Fruit fly (Drosophila melanogaster): Measurements from ENCODE around the gene Cyp4e3.

Cyp4e3 gene

dm6 chr2L:9782176-9782581, 32.3 kb upstream of the Cyp4e3 start, which contains the start of gene IP3K1 (continued):
- no peak for TF ChIP-seq lola (GFP tag; optimal IDR thresholded peaks at IDR 0.05)
- TF ChIP-seq chm (GFP tag; IDR thresholded peaks at IDR 0.05) = peak; percentile 71; the same call in 1 of the 2 replicates
- TF ChIP-seq CG17385 (GFP tag; optimal IDR thresholded peaks at IDR 0.05) = peak; percentile 48
- TF ChIP-seq Nf-YC (tag; optimal IDR thresholded peaks at IDR 0.05) = peak; percentile 56
- peak; percentile 48; the same call in 2 of the 3 replicates for TF ChIP-seq ase (GFP tag; IDR thresholded peaks at IDR 0.05)
- TF ChIP-seq HmgZ (tag; optimal IDR thresholded peaks at IDR 0.05) = peak; percentile 73
- TF ChIP-seq vvl (GFP tag; IDR thresholded peaks at IDR 0.05) = peak; percentile 79
- no peak for TF ChIP-seq phol (tag; optimal IDR thresholded peaks at IDR 0.05)
- TF ChIP-seq Lhr (GFP tag; optimal IDR thresholded peaks at IDR 0.05) = no peak
- TF ChIP-seq Scr (GFP tag; IDR thresholded peaks at IDR 0.05; ENCODE audit: partially characterized antibody) = peak; percentile 43; the same call in 1 of the 2 replicates
- TF ChIP-seq CG2116 (GFP tag; optimal IDR thresholded peaks at IDR 0.05) = no peak
- TF ChIP-seq Antp (GFP tag; optimal IDR thresholded peaks at IDR 0.05) = peak; percentile 24
- TF ChIP-seq Dbx (GFP tag; IDR thresholded peaks at IDR 0.05) = peak; percentile 75; the same call in 2 of the 3 replicates
- peak; percentile 39; the same call in 1 of the 2 replicates for TF ChIP-seq inv (GFP tag; IDR thresholded peaks at IDR 0.05; ENCODE audit: partially characterized antibody)
- TF ChIP-seq CG12219 (GFP tag; optimal IDR thresholded peaks at IDR 0.05) = peak; percentile 24
- peak; percentile 43 for TF ChIP-seq MTF-1 (GFP tag; optimal IDR thresholded peaks at IDR 0.05; ENCODE audit: borderline replicate concordance)
- peak; percentile 76 for TF ChIP-seq gsb-n (tag; optimal IDR thresholded peaks at IDR 0.05)
- TF ChIP-seq CG15269 (tag; optimal IDR thresholded peaks at IDR 0.05) = peak; percentile 55
- peak; percentile 27 for TF ChIP-seq CG2712 (tag; optimal IDR thresholded peaks at IDR 0.05)
- peak; percentile 24; the same call in 1 of the 3 replicates for TF ChIP-seq CG11695 (GFP tag; IDR thresholded peaks at IDR 0.05)
- peak; percentile 57; the same call in 1 of the 3 replicates for TF ChIP-seq otp (GFP tag; IDR thresholded peaks at IDR 0.05)
- peak; percentile 25; the same call in 1 of the 2 replicates for TF ChIP-seq onecut (GFP tag; IDR thresholded peaks at IDR 0.05)
- TF ChIP-seq CG2120 (GFP tag; optimal IDR thresholded peaks at IDR 0.05) = peak; percentile 33
- TF ChIP-seq Spps (tag; optimal IDR thresholded peaks at IDR 0.05) = no peak
- no peak for TF ChIP-seq CG15011 (GFP tag; optimal IDR thresholded peaks at IDR 0.05)
- TF ChIP-seq lov (optimal IDR thresholded peaks at IDR 0.05) = no peak
- no peak; the same call in 2 of the 3 replicates for TF ChIP-seq lov (GFP tag; IDR thresholded peaks at IDR 0.05)
- no peak for TF ChIP-seq Sox100B (GFP tag; optimal IDR thresholded peaks at IDR 0.05)
- TF ChIP-seq YL-1 (GFP tag; optimal IDR thresholded peaks at IDR 0.05) = peak; percentile 10
- TF ChIP-seq sens-2 (GFP tag; IDR thresholded peaks at IDR 0.05) = 0 out of 2 replicates have a peak, but pooled peaks have one; percentile 15
- TF ChIP-seq lilli (GFP tag; optimal IDR thresholded peaks at IDR 0.05) = peak; percentile 16
- no peak for TF ChIP-seq Doc3 (GFP tag; IDR thresholded peaks at IDR 0.05; ENCODE audit: partially characterized antibody)
- TF ChIP-seq CG30431 (GFP tag; optimal IDR thresholded peaks at IDR 0.05) = no peak
- TF ChIP-seq br (optimal IDR thresholded peaks at IDR 0.05) = no peak
- TF ChIP-seq CG17361 (GFP tag; IDR thresholded peaks at IDR 0.05) = no peak
- peak; percentile 92 for TF ChIP-seq CG13894 (tag; optimal IDR thresholded peaks at IDR 0.05)
- TF ChIP-seq jigr1 (GFP tag; IDR thresholded peaks at IDR 0.05) = no peak
- TF ChIP-seq CG32532 (GFP tag; IDR thresholded peaks at IDR 0.05) = peak; percentile 83
- TF ChIP-seq Gug (GFP tag; IDR thresholded peaks at IDR 0.05) = 0 out of 4 replicates have a peak, but pooled peaks have one; percentile 19
- TF ChIP-seq Ptx1 (GFP tag; IDR thresholded peaks at IDR 0.05) = 0 out of 2 replicates have a peak, but pooled peaks have one; percentile 7
- 0 out of 2 replicates have a peak, but pooled peaks have one; percentile 47 for TF ChIP-seq CG17328 (GFP tag; IDR thresholded peaks at IDR 0.05)
- TF ChIP-seq gem (tag; optimal IDR thresholded peaks at IDR 0.05) = no peak
- TF ChIP-seq CG6272 (GFP tag; IDR thresholded peaks at IDR 0.05) = no peak
- TF ChIP-seq ato (GFP tag; IDR thresholded peaks at IDR 0.05; ENCODE audit: partially characterized antibody) = peak; percentile 80
- TF ChIP-seq Ets65A (GFP tag) = no peak
- TF ChIP-seq CG3281 (GFP tag; optimal IDR thresholded peaks at IDR 0.05) = peak; percentile 54
- peak; percentile 10 for TF ChIP-seq mam (GFP tag; optimal IDR thresholded peaks at IDR 0.05)
- TF ChIP-seq CG42726 (GFP tag; IDR thresholded peaks at IDR 0.05; ENCODE audit: partially characterized antibody) = peak; percentile 85
- no peak for TF ChIP-seq H15 (GFP tag; IDR thresholded peaks at IDR 0.05)
- TF ChIP-seq grau (tag; optimal IDR thresholded peaks at IDR 0.05) = peak; percentile 40
- peak; percentile 66; the same call in 2 of the 3 replicates for TF ChIP-seq so (GFP tag; IDR thresholded peaks at IDR 0.05)

Data from whole organism, embryonic.